Worm (Caenorhabditis elegans) whole organism, L4/young adult: ENCODE data around the gene T22F3.7.
"Not testable (repeated sequence)": the region's sequence is repeated elsewhere in the genome, so short reads cannot be mapped to it uniquely, and the experiment has no call there.

Source experiments
- W03F9.2 ChIP-seq: fragments of 150-350 bp; optimal IDR thresholded peaks from 2 replicates; lab custom pipeline; 2014; ENCODE audit warnings: missing biosample characterization, missing genetic modification characterization
- dao-5 ChIP-seq: sonication (generic microtip); optimal IDR thresholded peaks from 2 replicates; lab custom pipeline; 2016; ENCODE audit warnings: missing genotype, missing genetic modification characterization, moderate library complexity, missing compliant biosample characterization
- him-1 ChIP-seq: sonication (generic microtip); optimal IDR thresholded peaks from 2 replicates; lab custom pipeline; 2016; ENCODE audit warnings: missing genotype, missing genetic modification reagents, missing genetic modification characterization, missing compliant biosample characterization

- TF ChIP-seq dao-5, him-1, W03F9.2 (tag; lab: Kevin White, UChicago): not testable (repeated sequence)
Observed at ce11 chrV:3564335-3564734, 36.1 kb downstream of the T22F3.7 start, which contains the start of gene T24A6.17.
